Fruit fly (Drosophila melanogaster) whole organism, embryonic: ENCODE data around the gene Glut4EF.

Experiments
- BEAF-32 ChIP-seq: fragments of 200-800 bp; sonication (Bioruptor generic); optimal IDR thresholded peaks from 3 replicates; lab custom pipeline; 2017; ENCODE audit warnings: missing biosample characterization, missing genetic modification characterization, mild to moderate bottlenecking, moderate library complexity, missing genetic modification reagents
- CG1024 ChIP-seq: fragments of 200-800 bp; sonication (Bioruptor generic); IDR thresholded peaks from 2 replicates; pipeline ENCODE4 v1.3.6; 2022; ENCODE audit warnings: missing biosample characterization, missing genetic modification characterization
- CG10431 ChIP-seq: fragments of 200-800 bp; sonication (Bioruptor generic); optimal IDR thresholded peaks from 3 replicates; lab custom pipeline; 2018; ENCODE audit warnings: missing biosample characterization, mild to moderate bottlenecking, missing genetic modification characterization
- CG12236 ChIP-seq: fragments of 200-800 bp; sonication (Bioruptor generic); optimal IDR thresholded peaks from 2 replicates; lab custom pipeline; 2016; ENCODE audit warnings: missing biosample characterization, missing genetic modification characterization
- CG14050 ChIP-seq: fragments of 200-800 bp; sonication (Bioruptor generic); IDR thresholded peaks from 3 replicates; pipeline ENCODE4 v1.3.6; 2022; ENCODE audit warnings: missing biosample characterization, missing genetic modification characterization
- CG14441 ChIP-seq: fragments of 200-800 bp; sonication (Bioruptor generic); IDR thresholded peaks from 2 replicates; pipeline ENCODE4 v1.3.6; 2022; ENCODE audit warnings: missing biosample characterization, missing genetic modification characterization
- CG16863 ChIP-seq: fragments of 200-800 bp; sonication (Bioruptor generic); optimal IDR thresholded peaks from 3 replicates; lab custom pipeline; 2016; ENCODE audit warnings: missing biosample characterization, missing genetic modification characterization
- CG17829 ChIP-seq: fragments of 200-800 bp; optimal IDR thresholded peaks from 2 replicates; lab custom pipeline; 2019; ENCODE audit warnings: missing biosample characterization, mild to moderate bottlenecking, missing genetic modification characterization, moderate library complexity
- CG18262 ChIP-seq: fragments of 200-800 bp; optimal IDR thresholded peaks from 3 replicates; lab custom pipeline; 2019; ENCODE audit warnings: missing biosample characterization, mild to moderate bottlenecking, missing genetic modification characterization, moderate library complexity
- CG1832 ChIP-seq: fragments of 200-800 bp; sonication (Bioruptor generic); optimal IDR thresholded peaks from 2 replicates; lab custom pipeline; 2017; ENCODE audit warnings: missing biosample characterization, mild to moderate bottlenecking, missing genetic modification characterization, inconsistent platforms
- CG2116 ChIP-seq: fragments of 200-800 bp; sonication (Bioruptor generic); optimal IDR thresholded peaks from 3 replicates; lab custom pipeline; 2018; ENCODE audit warnings: missing biosample characterization, mild to moderate bottlenecking, missing genetic modification characterization
- CG3065 ChIP-seq: fragments of 200-800 bp; sonication (Bioruptor generic); optimal IDR thresholded peaks from 2 replicates; lab custom pipeline; 2016; ENCODE audit warnings: missing biosample characterization, missing genetic modification characterization
- CG33557 ChIP-seq: fragments of 200-800 bp; sonication (Bioruptor generic); optimal IDR thresholded peaks from 2 replicates; lab custom pipeline; 2019; ENCODE audit warnings: missing biosample characterization, mild to moderate bottlenecking, missing genetic modification characterization, moderate library complexity
- CG3407 ChIP-seq: fragments of 200-800 bp; sonication (Bioruptor generic); optimal IDR thresholded peaks from 2 replicates; lab custom pipeline; 2018; ENCODE audit warnings: missing biosample characterization, mild to moderate bottlenecking, missing genetic modification characterization
- CG4328 ChIP-seq: fragments of 200-800 bp; sonication (Bioruptor generic); optimal IDR thresholded peaks from 3 replicates; lab custom pipeline; 2017; ENCODE audit warnings: missing biosample characterization, missing genetic modification reagents, missing genetic modification characterization
- CG4820 ChIP-seq: fragments of 200-800 bp; sonication (Bioruptor generic); optimal IDR thresholded peaks from 3 replicates; lab custom pipeline; 2016; ENCODE audit warnings: missing biosample characterization, missing genetic modification characterization
- CG6791 ChIP-seq: fragments of 200-800 bp; sonication (Bioruptor generic); IDR thresholded peaks from 3 replicates; pipeline ENCODE4 v1.3.6; 2022; ENCODE audit warnings: missing biosample characterization, missing genetic modification characterization; ENCODE audit not compliant: partially characterized antibody
- CG6854 ChIP-seq: fragments of 200-800 bp; sonication (Bioruptor generic); optimal IDR thresholded peaks from 3 replicates; lab custom pipeline; 2017; ENCODE audit warnings: missing biosample characterization, mild to moderate bottlenecking, missing genetic modification characterization
- CG7963 ChIP-seq: fragments of 200-800 bp; sonication (Bioruptor generic); IDR thresholded peaks from 3 replicates; pipeline ENCODE4 v1.3.6; 2022; ENCODE audit warnings: missing biosample characterization, missing genetic modification characterization; ENCODE audit not compliant: partially characterized antibody
- CG8359 ChIP-seq: fragments of 200-800 bp; sonication (Bioruptor generic); optimal IDR thresholded peaks from 2 replicates; lab custom pipeline; 2017; ENCODE audit warnings: missing biosample characterization, mild to moderate bottlenecking, missing genetic modification characterization, borderline replicate concordance
- CG8388 ChIP-seq: fragments of 200-800 bp; sonication (Bioruptor generic); optimal IDR thresholded peaks from 2 replicates; lab custom pipeline; 2019; ENCODE audit warnings: missing biosample characterization, mild to moderate bottlenecking, missing genetic modification characterization, moderate library complexity
- CG9437 ChIP-seq: fragments of 200-800 bp; sonication (Bioruptor generic); optimal IDR thresholded peaks from 2 replicates; lab custom pipeline; 2018; ENCODE audit warnings: missing biosample characterization, mild to moderate bottlenecking, missing genetic modification characterization
- CHES-1-like ChIP-seq: fragments of 200-800 bp; sonication (Bioruptor generic); optimal IDR thresholded peaks from 2 replicates; lab custom pipeline; 2016; ENCODE audit warnings: missing biosample characterization, missing genetic modification characterization
- Deaf1 ChIP-seq: fragments of 200-800 bp; optimal IDR thresholded peaks from 3 replicates; lab custom pipeline; 2019; ENCODE audit warnings: missing biosample characterization, mild to moderate bottlenecking, missing genetic modification characterization, moderate library complexity
- Dp ChIP-seq: fragments of 200-800 bp; sonication (Bioruptor generic); optimal IDR thresholded peaks from 2 replicates; lab custom pipeline; 2018; ENCODE audit warnings: missing biosample characterization, mild to moderate bottlenecking, missing genetic modification characterization, moderate library complexity
- Fer3 ChIP-seq: fragments of 200-800 bp; sonication (Bioruptor generic); optimal IDR thresholded peaks from 2 replicates; lab custom pipeline; 2018; ENCODE audit warnings: missing biosample characterization, mild to moderate bottlenecking, missing genetic modification characterization, moderate library complexity
- GATAe ChIP-seq: fragments of 200-800 bp; sonication (Bioruptor generic); conservative IDR thresholded peaks from 2 replicates; pipeline ENCODE4 v1.3.6; 2022; ENCODE audit warnings: missing biosample characterization, missing genetic modification characterization
- Jarid2 ChIP-seq: fragments of 200-800 bp; sonication (Bioruptor generic); optimal IDR thresholded peaks from 3 replicates; lab custom pipeline; 2017; ENCODE audit warnings: mild to moderate bottlenecking, missing biosample characterization, missing genetic modification reagents, missing genetic modification characterization
- NC2β ChIP-seq: fragments of 200-800 bp; sonication (Bioruptor generic); optimal IDR thresholded peaks from 2 replicates; lab custom pipeline; 2016; ENCODE audit warnings: missing biosample characterization, missing genetic modification characterization
- Taf1 ChIP-seq: fragments of 200-800 bp; sonication (Bioruptor generic); IDR thresholded peaks from 2 replicates; pipeline ENCODE4 v1.3.6; 2022; ENCODE audit warnings: missing biosample characterization, missing genetic modification characterization
- YL-1 ChIP-seq: fragments of 200-800 bp; sonication (Bioruptor generic); optimal IDR thresholded peaks from 3 replicates; lab custom pipeline; 2017; ENCODE audit warnings: missing biosample characterization, mild to moderate bottlenecking, missing genetic modification characterization
- ap ChIP-seq: fragments of 200-800 bp; sonication (Bioruptor generic); IDR thresholded peaks from 2 replicates; pipeline ENCODE4 v1.3.6; 2022; ENCODE audit warnings: missing biosample characterization, missing genetic modification characterization
- bcd ChIP-seq: fragments of 200-800 bp; sonication (Bioruptor generic); optimal IDR thresholded peaks from 2 replicates; lab custom pipeline; 2017; ENCODE audit warnings: missing biosample characterization, mild to moderate bottlenecking, missing genetic modification characterization
- cg ChIP-seq: fragments of 200-800 bp; sonication (Bioruptor generic); optimal IDR thresholded peaks from 3 replicates; lab custom pipeline; 2019; ENCODE audit warnings: missing biosample characterization, mild to moderate bottlenecking, missing genetic modification characterization, moderate library complexity
- chn ChIP-seq: fragments of 200-800 bp; sonication (Bioruptor generic); optimal IDR thresholded peaks from 2 replicates; lab custom pipeline; 2016; ENCODE audit warnings: missing biosample characterization, missing genetic modification characterization
- crc ChIP-seq: fragments of 200-800 bp; sonication (Bioruptor generic); optimal IDR thresholded peaks from 2 replicates; lab custom pipeline; 2016; ENCODE audit warnings: missing biosample characterization, missing genetic modification characterization
- croc ChIP-seq: fragments of 200-800 bp; sonication (Bioruptor generic); conservative IDR thresholded peaks from 3 replicates; pipeline ENCODE4 v1.3.6; 2022; ENCODE audit warnings: missing biosample characterization, missing genetic modification characterization
- dimm ChIP-seq: fragments of 200-800 bp; sonication (Bioruptor generic); IDR thresholded peaks from 2 replicates; pipeline ENCODE4 v1.3.6; 2022; ENCODE audit warnings: missing biosample characterization, missing genetic modification characterization
- fu2 ChIP-seq: fragments of 200-800 bp; sonication (Bioruptor generic); optimal IDR thresholded peaks from 2 replicates; lab custom pipeline; 2016; ENCODE audit warnings: missing biosample characterization, missing genetic modification characterization
- grn ChIP-seq: fragments of 200-800 bp; sonication (Bioruptor generic); optimal IDR thresholded peaks from 3 replicates; lab custom pipeline; 2017; ENCODE audit warnings: missing biosample characterization, missing genetic modification characterization
- hb ChIP-seq: fragments of 200-800 bp; sonication (Bioruptor generic); IDR thresholded peaks from 3 replicates; pipeline ENCODE4 v1.3.6; 2022; ENCODE audit warnings: missing biosample characterization, missing genetic modification characterization; ENCODE audit not compliant: partially characterized antibody
- lmd ChIP-seq: fragments of 200-800 bp; sonication (Bioruptor generic); IDR thresholded peaks from 2 replicates; pipeline ENCODE4 v1.3.6; 2022; ENCODE audit warnings: missing biosample characterization, missing genetic modification characterization
- maf-S ChIP-seq: fragments of 200-800 bp; sonication (Bioruptor generic); optimal IDR thresholded peaks from 2 replicates; lab custom pipeline; 2016; ENCODE audit warnings: missing biosample characterization, missing genetic modification characterization
- mld ChIP-seq: fragments of 200-800 bp; sonication (Bioruptor generic); IDR thresholded peaks from 3 replicates; pipeline ENCODE4 v1.3.6; 2022; ENCODE audit warnings: missing biosample characterization, missing genetic modification characterization; ENCODE audit not compliant: partially characterized antibody
- nerfin-2 ChIP-seq: fragments of 200-800 bp; sonication (Bioruptor generic); IDR thresholded peaks from 2 replicates; pipeline ENCODE4 v1.3.6; 2022; ENCODE audit warnings: missing biosample characterization, missing genetic modification characterization; ENCODE audit not compliant: partially characterized antibody
- peb ChIP-seq: fragments of 200-800 bp; sonication (Bioruptor generic); IDR thresholded peaks from 2 replicates; pipeline ENCODE4 v1.3.6; 2022; ENCODE audit warnings: missing biosample characterization, missing genetic modification characterization
- ro ChIP-seq: fragments of 200-800 bp; sonication (Bioruptor generic); IDR thresholded peaks from 2 replicates; pipeline ENCODE4 v1.3.6; 2022; ENCODE audit warnings: missing biosample characterization, missing genetic modification characterization
- tin ChIP-seq: fragments of 200-800 bp; sonication (Bioruptor generic); optimal IDR thresholded peaks from 3 replicates; lab custom pipeline; 2016; ENCODE audit warnings: missing biosample characterization, missing genetic modification characterization
- tll ChIP-seq, 2 experiments: fragments of 200-800 bp in 1 of 2; fragments of >200 bp in 1 of 2; sonication (Bioruptor generic) in 1 of 2; optimal IDR thresholded peaks; 2 replicates each; lab custom pipeline; 2017 to 2019; ENCODE audit warnings: missing biosample characterization in 2 of 2, missing genetic modification characterization in 2 of 2, mild to moderate bottlenecking in 1 of 2, moderate library complexity in 1 of 2

The Glut4EF gene

DNA sequence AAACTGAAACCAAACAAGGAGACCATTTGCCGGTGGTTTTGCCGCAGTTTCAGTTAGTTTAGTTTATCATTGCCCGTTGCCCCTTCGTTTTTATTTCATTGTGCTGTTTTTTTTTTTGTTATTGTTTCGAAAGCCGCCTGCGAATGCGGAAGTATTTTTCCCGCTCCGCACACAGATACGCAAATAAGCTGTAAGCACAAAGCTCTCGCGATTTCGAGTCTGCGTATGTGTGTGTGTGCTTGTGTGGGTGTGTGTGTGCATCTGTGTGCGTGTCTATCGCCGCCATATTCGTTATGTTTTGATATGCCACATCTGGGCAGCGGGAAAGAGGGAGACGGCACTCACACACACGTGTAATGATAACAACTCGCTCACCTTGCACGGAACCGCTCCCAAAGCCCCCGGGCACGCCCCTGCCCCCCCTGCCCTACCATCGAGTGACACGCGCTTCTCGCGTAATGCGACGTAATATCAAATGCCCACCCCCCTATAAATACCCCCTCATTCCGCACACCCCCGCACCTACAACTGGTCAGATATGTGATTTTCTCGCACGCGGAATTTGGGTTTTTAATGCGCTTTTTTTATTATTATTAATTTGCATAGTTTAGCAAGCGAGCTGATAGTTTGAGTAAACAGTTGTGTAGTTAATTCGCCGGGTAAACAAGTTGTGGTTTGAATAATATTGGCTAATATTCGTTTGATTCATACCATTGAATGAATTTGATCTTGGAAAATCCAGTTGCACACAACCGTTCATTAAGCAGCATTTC is 57.9 kb downstream of the Glut4EF start (continued):
- TF ChIP-seq CG2116 (GFP tag; lab: Kevin White, UChicago) = no peak
- no peak for TF ChIP-seq maf-S
- TF ChIP-seq bcd (GFP tag; lab: Kevin White, UChicago) = peak; percentile 21
- no peak for TF ChIP-seq CG33557 (GFP tag; lab: Kevin White, UChicago)
- peak; percentile 37 for TF ChIP-seq CG6854 (GFP tag; lab: Kevin White, UChicago)
- no peak for TF ChIP-seq CG16863 (GFP tag; lab: Kevin White, UChicago)
- no peak for TF ChIP-seq CG3407 (GFP tag; lab: Kevin White, UChicago)
- no peak for TF ChIP-seq BEAF-32
- TF ChIP-seq ap (GFP tag; lab: Robert Waterston, UW) = no peak
- peak; percentile 16 for TF ChIP-seq Jarid2
- no peak for TF ChIP-seq CG6791 (GFP tag; lab: Robert Waterston, UW)
- TF ChIP-seq CG3065 (GFP tag; lab: Kevin White, UChicago) = no peak
- no peak for TF ChIP-seq CG1024 (GFP tag; lab: Robert Waterston, UW)
- TF ChIP-seq Fer3 (tag; lab: Kevin White, UChicago) = no peak
- TF ChIP-seq CG1832 (GFP tag; lab: Kevin White, UChicago) = peak; percentile 57
- no peak for TF ChIP-seq croc
- peak; percentile 76 for TF ChIP-seq Deaf1
- TF ChIP-seq Taf1 (GFP tag; lab: Robert Waterston, UW) = no peak
- no peak for TF ChIP-seq ro (GFP tag; lab: Robert Waterston, UW)
- no peak for TF ChIP-seq tll (GFP tag; optimal IDR thresholded peaks at IDR 0.05; lab: Kevin White, UChicago)
- TF ChIP-seq CG10431 (GFP tag; lab: Kevin White, UChicago) = no peak
- no peak for TF ChIP-seq NC2β (GFP tag; lab: Kevin White, UChicago)
- TF ChIP-seq CG17829 (tag; lab: Kevin White, UChicago) = no peak
- TF ChIP-seq hb (GFP tag; lab: Robert Waterston, UW) = no peak
- TF ChIP-seq mld (GFP tag; lab: Robert Waterston, UW) = no peak
- no peak for TF ChIP-seq lmd (GFP tag; lab: Robert Waterston, UW)
- TF ChIP-seq cg (GFP tag; lab: Kevin White, UChicago) = peak; percentile 91
- peak; percentile 34 for TF ChIP-seq grn
- peak; percentile 40 for TF ChIP-seq CG9437 (GFP tag; lab: Kevin White, UChicago)
- TF ChIP-seq tin (GFP tag; lab: Kevin White, UChicago) = no peak
- no peak for TF ChIP-seq dimm
- no peak for TF ChIP-seq CG8388 (GFP tag; lab: Kevin White, UChicago)
- TF ChIP-seq CG4328 (GFP tag; lab: Kevin White, UChicago) = peak; percentile 5
- TF ChIP-seq CG14441 = peak; percentile 38; the same call in 1 of the 2 replicates
- TF ChIP-seq chn = no peak
- no peak for TF ChIP-seq CHES-1-like (GFP tag; lab: Kevin White, UChicago)
- peak; percentile 92 for TF ChIP-seq GATAe (GFP tag; lab: Robert Waterston, UW)
- no peak for TF ChIP-seq CG14050
- TF ChIP-seq nerfin-2 (GFP tag; lab: Robert Waterston, UW) = no peak
- TF ChIP-seq YL-1 (GFP tag; lab: Kevin White, UChicago) = no peak
- TF ChIP-seq CG7963 = no peak
- no peak for TF ChIP-seq CG12236 (GFP tag; lab: Kevin White, UChicago)
- no peak for TF ChIP-seq crc (GFP tag; lab: Kevin White, UChicago)
- TF ChIP-seq CG18262 = no peak
- TF ChIP-seq fu2 = no peak
- TF ChIP-seq Dp = no peak
- TF ChIP-seq peb (GFP tag; lab: Robert Waterston, UW) = no peak
- no peak for TF ChIP-seq CG4820 (GFP tag; lab: Kevin White, UChicago)
- TF ChIP-seq CG8359 = no peak
